Fruit fly (Drosophila melanogaster) whole organism, adult: ENCODE results near the gene CG33500.

ENCODE experiments used
- Mnt ChIP-seq: fragments of 200-800 bp; sonication (Bioruptor generic); optimal IDR thresholded peaks from 2 replicates; lab custom pipeline; 2016; ENCODE audit warnings: missing biosample characterization, mild to moderate bottlenecking, missing genetic modification characterization
- ovo ChIP-seq: fragments of 200-800 bp; sonication (Bioruptor generic); optimal IDR thresholded peaks from 2 replicates; lab custom pipeline; 2016; ENCODE audit warnings: missing biosample characterization, missing genetic modification characterization

DNA sequence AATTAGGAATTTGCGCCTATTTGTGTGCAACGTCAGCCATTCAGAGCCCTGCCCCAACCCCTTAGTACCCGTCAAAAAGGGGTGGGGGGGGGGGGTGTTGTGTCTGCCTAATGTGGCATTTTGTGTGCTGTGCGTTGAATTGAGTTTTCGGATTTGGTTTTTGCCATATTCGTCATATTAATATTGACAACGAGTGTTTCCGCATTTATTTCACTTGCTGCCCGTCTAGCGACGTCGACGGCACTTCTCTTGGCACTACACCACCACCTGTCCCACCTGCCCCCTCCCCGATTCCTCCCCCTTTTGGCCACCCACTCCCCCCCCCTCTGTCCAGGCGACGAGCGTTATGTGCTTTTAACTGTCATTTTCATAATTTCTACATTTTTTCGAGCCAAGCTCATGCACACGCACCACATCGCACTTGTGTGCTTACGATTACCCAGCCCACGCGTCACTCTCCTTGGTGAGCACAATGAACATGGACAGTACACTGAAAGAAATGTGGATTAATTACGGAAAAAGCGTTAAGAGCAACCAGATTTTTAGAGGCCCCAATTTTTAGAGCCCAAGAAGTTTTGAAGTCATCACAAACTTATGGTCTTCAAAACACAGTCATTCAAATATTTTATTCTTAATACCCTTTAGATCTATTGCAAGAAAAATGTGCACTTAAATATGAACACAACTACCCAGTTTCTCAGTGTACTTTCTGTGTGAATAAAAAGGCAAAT is 7.1 kb downstream of the CG33500 start:
- TF ChIP-seq Mnt (GFP tag; lab: Kevin White, UChicago) (no peak), ovo (GFP tag; lab: Kevin White, UChicago) (no peak)
